Worm (Caenorhabditis elegans) whole organism, L4 larva: ENCODE results near the gene C18H7.1.
A peak's percentile ranks its signal among the peaks of the same experiment; 100 is the strongest.

ENCODE experiments used
- D1046.2 ChIP-seq: fragments of 200-800 bp; sonication (Bioruptor generic); IDR thresholded peaks from 2 replicates; pipeline ENCODE4 v1.3.6; 2022; ENCODE audit warnings: missing genetic modification characterization, missing compliant biosample characterization
- T20F7.1 ChIP-seq: fragments of 200-800 bp; sonication (Bioruptor generic); optimal IDR thresholded peaks from 2 replicates; lab custom pipeline; 2018; ENCODE audit warnings: mild to moderate bottlenecking, missing genetic modification characterization, missing compliant biosample characterization
- ZK337.2 ChIP-seq: fragments of 200-800 bp; sonication (Bioruptor generic); IDR thresholded peaks from 2 replicates; pipeline ENCODE4 v1.3.6; 2022; ENCODE audit warnings: missing genetic modification reagents, missing genetic modification characterization, missing compliant biosample characterization
- ZK546.5 ChIP-seq, 2 experiments: sonication (generic microtip); optimal IDR thresholded peaks; 2 replicates each; lab custom pipeline; 2017; ENCODE audit warnings: missing biosample characterization in 2 of 2, missing genetic modification characterization in 2 of 2
- aly-2 ChIP-seq: sonication (generic microtip); optimal IDR thresholded peaks from 2 replicates; lab custom pipeline; 2018; ENCODE audit warnings: missing biosample characterization, missing genetic modification characterization
- ceh-20 ChIP-seq: fragments of 200-800 bp; sonication (Bioruptor generic); IDR thresholded peaks from 2 replicates; pipeline ENCODE4 v1.3.6; 2022; ENCODE audit warnings: missing genetic modification reagents, missing genetic modification characterization, missing compliant biosample characterization
- ceh-28 ChIP-seq: fragments of 150-350 bp; optimal IDR thresholded peaks from 2 replicates; lab custom pipeline; 2014; ENCODE audit warnings: missing biosample characterization, missing genetic modification reagents, missing genetic modification characterization
- ctbp-1 ChIP-seq: fragments of 200-800 bp; sonication (Bioruptor generic); IDR thresholded peaks from 2 replicates; pipeline ENCODE4 v1.3.6; 2022; ENCODE audit warnings: missing genetic modification reagents, missing genetic modification characterization, missing compliant biosample characterization
- daf-16 ChIP-seq, 3 experiments: sonication (generic microtip); optimal IDR thresholded peaks; 2 replicates each; lab custom pipeline; 2016 to 2017; ENCODE audit warnings: missing genetic modification characterization in 3 of 3, missing genetic modification reagents in 3 of 3, mild to moderate bottlenecking in 2 of 3, missing compliant biosample characterization in 2 of 3, missing biosample characterization in 1 of 3, moderate library complexity in 1 of 3
- daf-19 ChIP-seq: fragments of 200-800 bp; sonication (Bioruptor generic); conservative IDR thresholded peaks from 2 replicates; pipeline ENCODE4 v1.3.6; 2022; ENCODE audit warnings: missing genetic modification characterization, missing compliant biosample characterization
- daf-8 ChIP-seq: fragments of 200-800 bp; sonication (Bioruptor generic); IDR thresholded peaks from 2 replicates; pipeline ENCODE4 v1.3.6; 2022; ENCODE audit warnings: missing genetic modification characterization, missing compliant biosample characterization
- fos-1 ChIP-seq: fragments of 150-350 bp; optimal IDR thresholded peaks from 2 replicates; lab custom pipeline; 2014; ENCODE audit warnings: missing biosample characterization, missing genetic modification characterization
- hif-1 ChIP-seq, 2 experiments: sonication (generic microtip); optimal IDR thresholded peaks; 2 replicates each; lab custom pipeline; 2016 to 2017; ENCODE audit warnings: missing compliant biosample characterization in 2 of 2, missing genetic modification characterization in 2 of 2, missing genetic modification reagents in 2 of 2, missing genotype in 2 of 2, mild to moderate bottlenecking in 1 of 2
- hlh-11 ChIP-seq: fragments of 200-800 bp; sonication (Bioruptor generic); optimal IDR thresholded peaks from 2 replicates; lab custom pipeline; 2018; ENCODE audit warnings: mild to moderate bottlenecking, missing genetic modification characterization, missing compliant biosample characterization
- hlh-30 ChIP-seq: sonication (generic microtip); optimal IDR thresholded peaks from 2 replicates; lab custom pipeline; 2017; ENCODE audit warnings: antibody characterized with exemption, mild to moderate bottlenecking, missing genetic modification characterization, missing compliant biosample characterization; ENCODE audit not compliant: insufficient read depth
- hmg-1.1 ChIP-seq: fragments of 200-800 bp; sonication (Bioruptor generic); IDR thresholded peaks from 2 replicates; pipeline ENCODE4 v1.3.6; 2022; ENCODE audit warnings: missing genetic modification reagents, missing genetic modification characterization, missing compliant biosample characterization
- lim-7 ChIP-seq: fragments of 200-800 bp; sonication (Bioruptor generic); IDR thresholded peaks from 2 replicates; pipeline ENCODE4 v1.3.6; 2022; ENCODE audit warnings: missing genetic modification characterization, missing compliant biosample characterization
- lin-1 ChIP-seq: fragments of 200-800 bp; sonication (Bioruptor generic); IDR thresholded peaks from 2 replicates; pipeline ENCODE4 v1.3.6; 2022; ENCODE audit warnings: missing genetic modification reagents, missing genetic modification characterization, missing compliant biosample characterization
- lin-15B ChIP-seq: fragments of 150-350 bp; sonication (generic microtip); optimal IDR thresholded peaks from 3 replicates; lab custom pipeline; 2014; ENCODE audit warnings: missing biosample characterization, missing genetic modification characterization
- lin-39 ChIP-seq: fragments of 150-350 bp; optimal IDR thresholded peaks from 2 replicates; lab custom pipeline; 2014; ENCODE audit warnings: missing biosample characterization, missing genetic modification reagents, missing genetic modification characterization
- lir-3 ChIP-seq: sonication (generic microtip); optimal IDR thresholded peaks from 2 replicates; lab custom pipeline; 2016; ENCODE audit warnings: mild to moderate bottlenecking, missing genetic modification characterization, missing compliant biosample characterization
- madf-9 ChIP-seq: fragments of 200-800 bp; sonication (Bioruptor generic); conservative IDR thresholded peaks from 2 replicates; pipeline ENCODE4 v1.3.6; 2022; ENCODE audit warnings: missing genetic modification reagents, missing genetic modification characterization, missing compliant biosample characterization
- mes-2 ChIP-seq: sonication (generic microtip); optimal IDR thresholded peaks from 2 replicates; lab custom pipeline; 2016; ENCODE audit warnings: missing genotype, mild to moderate bottlenecking, missing genetic modification characterization, missing compliant biosample characterization; ENCODE audit not compliant: poor library complexity, severe bottlenecking
- mxl-2 ChIP-seq: fragments of 200-800 bp; sonication (Bioruptor generic); conservative IDR thresholded peaks from 2 replicates; pipeline ENCODE4 v1.3.6; 2022; ENCODE audit warnings: missing genetic modification reagents, missing genetic modification characterization, missing compliant biosample characterization
- pha-4 ChIP-seq, 2 experiments: fragments of 150-350 bp in 1 of 2; fragments of 200-800 bp in 1 of 2; sonication (Bioruptor generic) in 1 of 2; IDR thresholded peaks in 1 of 2; optimal IDR thresholded peaks in 1 of 2; 2 replicates each; pipeline versions ENCODE4 v1.3.6 to Lab custom; 2014 to 2022; ENCODE audit warnings: missing genetic modification characterization in 2 of 2, missing genetic modification reagents in 2 of 2, missing biosample characterization in 1 of 2, missing compliant biosample characterization in 1 of 2
- pqm-1 ChIP-seq: sonication (generic microtip); optimal IDR thresholded peaks from 2 replicates; lab custom pipeline; 2017; ENCODE audit warnings: missing biosample characterization, missing genetic modification characterization
- set-16 ChIP-seq: fragments of 200-800 bp; sonication (Bioruptor generic); IDR thresholded peaks from 2 replicates; pipeline ENCODE4 v1.3.6; 2022; ENCODE audit warnings: missing genetic modification reagents, missing genetic modification characterization, missing compliant biosample characterization
- unc-62 ChIP-seq, 3 experiments: fragments of 150-350 bp in 1 of 3; sonication (generic microtip); optimal IDR thresholded peaks in 2 of 3; peaks in 1 of 3; 1 replicate in 1 of 3; 2 replicates in 2 of 3; lab custom pipeline; 2014 to 2017; ENCODE audit warnings: missing biosample characterization in 3 of 3, missing genetic modification characterization in 3 of 3, missing genetic modification reagents in 3 of 3, missing genotype in 1 of 3
- zip-2 ChIP-seq: fragments of 150-350 bp; optimal IDR thresholded peaks from 2 replicates; lab custom pipeline; 2014; ENCODE audit warnings: missing biosample characterization, missing genetic modification characterization
- ztf-11 ChIP-seq: fragments of 150-350 bp; optimal IDR thresholded peaks from 2 replicates; lab custom pipeline; 2014; ENCODE audit warnings: missing biosample characterization, missing genetic modification characterization
- ztf-7 ChIP-seq: fragments of 150-350 bp; optimal IDR thresholded peaks from 2 replicates; lab custom pipeline; 2014; ENCODE audit warnings: missing biosample characterization, missing genetic modification characterization

Gene C18H7.1

ce11 chrIV:615244-615643 is at the start of gene C18H7.1:
TSS of gene C18H7.1 (plus strand) at chrIV:615544.
- TF ChIP-seq pha-4 (GFP tag; IDR thresholded peaks at IDR 0.05; lab: Robert Waterston, UW): no peak
- TF ChIP-seq pha-4 (tag; optimal IDR thresholded peaks at IDR 0.05; lab: Kevin White, UChicago): no peak
- TF ChIP-seq ceh-20: no peak
- TF ChIP-seq lir-3 (tag; lab: Kevin White, UChicago): no peak
- TF ChIP-seq aly-2 (tag; lab: Kevin White, UChicago): no peak
- no peak for TF ChIP-seq ztf-11
- TF ChIP-seq lin-1 (GFP tag; lab: Robert Waterston, UW): no peak
- TF ChIP-seq daf-8 (GFP tag; lab: Robert Waterston, UW): no peak
- TF ChIP-seq lin-15B (tag; lab: Kevin White, UChicago): no peak
- no peak for TF ChIP-seq fos-1 (tag; lab: Kevin White, UChicago)
- no peak for TF ChIP-seq D1046.2 (GFP tag; lab: Robert Waterston, UW)
- no peak for TF ChIP-seq mxl-2 (GFP tag; lab: Robert Waterston, UW)
- TF ChIP-seq ZK337.2: no peak
- TF ChIP-seq hlh-11: no peak
- TF ChIP-seq zip-2: no peak
- no peak for TF ChIP-seq madf-9 (GFP tag; lab: Robert Waterston, UW)

- TF ChIP-seq lin-39 (tag; lab: Kevin White, UChicago) (no peak), pqm-1 (peak; percentile 21), ztf-7 (no peak)
Observed at ce11 chrIV:570799-571300, 44.5 kb upstream of the C18H7.1 start, which contains the start of gene F56A11.5. TSS of gene F56A11.5 (minus strand) at chrIV:570849.

ce11 chrIV:572487-572886 is 42.9 kb upstream of the C18H7.1 start, which contains the start of gene gex-2:
TSS of gene gex-2 (plus strand) at chrIV:572769.
- TF ChIP-seq hmg-1.1 (GFP tag; lab: Robert Waterston, UW) (0 out of 2 replicates have a peak, but pooled peaks have one; percentile 15), mes-2 (tag; lab: Kevin White, UChicago) (peak; percentile 60), hlh-11 (peak; percentile 10), ceh-20 (no peak), ZK337.2 (no peak)

- no peak for TF ChIP-seq T20F7.1
- no peak for TF ChIP-seq hlh-30 (tag; lab: Kevin White, UChicago)
- TF ChIP-seq daf-16 (GFP tag; optimal IDR thresholded peaks at IDR 0.05; lab: Kevin White, UChicago): no peak
- TF ChIP-seq daf-16 (tag; optimal IDR thresholded peaks at IDR 0.05; lab: Kevin White, UChicago): no peak
- TF ChIP-seq daf-19: no peak
- TF ChIP-seq lim-7 (GFP tag; lab: Robert Waterston, UW): no peak
- peak; percentile 71 for TF ChIP-seq set-16 (GFP tag; lab: Robert Waterston, UW)
- TF ChIP-seq ZK546.5 (tag; optimal IDR thresholded peaks at IDR 0.05; lab: Kevin White, UChicago): no peak
- TF ChIP-seq hif-1 (tag; optimal IDR thresholded peaks at IDR 0.05; lab: Kevin White, UChicago): no peak
- TF ChIP-seq, all 104 proteins: peak for 1
Observed at ce11 chrIV:580512-580911, 34.8 kb upstream of the C18H7.1 start.

- TF ChIP-seq ctbp-1 (GFP tag; lab: Robert Waterston, UW): no peak
- TF ChIP-seq unc-62 (GFP tag; optimal IDR thresholded peaks at IDR 0.05 in 1 of 2; lab: Kevin White, UChicago): no peak
- TF ChIP-seq unc-62 (tag; optimal IDR thresholded peaks at IDR 0.05; lab: Kevin White, UChicago): no peak
- peak; percentile 7 for TF ChIP-seq ceh-28 (tag; lab: Kevin White, UChicago)
- TF ChIP-seq, all 104 proteins: peak for 1
Observed at ce11 chrIV:582130-582529, 33.2 kb upstream of the C18H7.1 start, which contains the start of gene F56A11.6. TSS of gene F56A11.6 (minus strand) at chrIV:582230.
